Worm (Caenorhabditis elegans) whole organism, L4/young adult: ENCODE data around the gene F35E8.9.
"Not testable (repeated sequence)": the region's sequence is repeated elsewhere in the genome, so short reads cannot be mapped to it uniquely, and the experiment has no call there.

Experiments
- W03F9.2 ChIP-seq: fragments of 150-350 bp; optimal IDR thresholded peaks from 2 replicates; lab custom pipeline; 2014; ENCODE audit warnings: missing biosample characterization, missing genetic modification characterization
- dao-5 ChIP-seq: sonication (generic microtip); optimal IDR thresholded peaks from 2 replicates; lab custom pipeline; 2016; ENCODE audit warnings: missing genotype, missing genetic modification characterization, moderate library complexity, missing compliant biosample characterization
- him-1 ChIP-seq: sonication (generic microtip); optimal IDR thresholded peaks from 2 replicates; lab custom pipeline; 2016; ENCODE audit warnings: missing genotype, missing genetic modification reagents, missing genetic modification characterization, missing compliant biosample characterization

Gene F35E8.9

DNA sequence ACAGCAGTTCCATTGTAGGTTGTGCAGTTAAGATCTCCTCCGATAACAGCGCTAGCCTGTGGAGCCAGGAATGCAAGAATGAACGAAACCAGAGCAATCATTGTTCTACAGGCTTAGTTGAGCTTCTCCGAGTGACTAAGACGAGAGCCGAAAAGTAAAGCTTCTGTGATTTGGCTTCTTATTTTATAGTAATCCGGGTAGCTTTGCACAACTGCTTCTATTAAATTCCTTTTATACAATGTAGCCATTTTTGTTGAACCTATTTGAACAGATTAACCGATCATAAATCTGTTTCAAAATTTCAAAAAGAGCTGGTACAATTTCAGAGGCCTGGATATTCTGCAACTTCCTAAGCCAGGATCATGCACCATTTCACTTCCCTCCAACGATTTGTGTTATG lies at the start of gene F35E8.9:
TSS of gene F35E8.9 (minus strand) at position 101 of the 400 bp plus-strand sequence.
- TF ChIP-seq W03F9.2 (tag; lab: Kevin White, UChicago) (no peak), dao-5 (no peak), him-1 (tag; lab: Kevin White, UChicago) (no peak)

- TF ChIP-seq W03F9.2 (tag; lab: Kevin White, UChicago) = no peak
- no peak for TF ChIP-seq dao-5
- TF ChIP-seq him-1 (tag; lab: Kevin White, UChicago) = no peak
Measured at ce11 chrV:15965114-15965513, 47.8 kb upstream of the F35E8.9 start, which contains the start of gene sri-2. sri-2 (minus strand) TSS chrV:15965214.

- no peak for TF ChIP-seq dao-5
- TF ChIP-seq him-1 (tag; lab: Kevin White, UChicago) = no peak
- TF ChIP-seq W03F9.2 (tag; lab: Kevin White, UChicago) = no peak
Measured at ce11 chrV:15959456-15959855, 42.1 kb upstream of the F35E8.9 start.

DNA sequence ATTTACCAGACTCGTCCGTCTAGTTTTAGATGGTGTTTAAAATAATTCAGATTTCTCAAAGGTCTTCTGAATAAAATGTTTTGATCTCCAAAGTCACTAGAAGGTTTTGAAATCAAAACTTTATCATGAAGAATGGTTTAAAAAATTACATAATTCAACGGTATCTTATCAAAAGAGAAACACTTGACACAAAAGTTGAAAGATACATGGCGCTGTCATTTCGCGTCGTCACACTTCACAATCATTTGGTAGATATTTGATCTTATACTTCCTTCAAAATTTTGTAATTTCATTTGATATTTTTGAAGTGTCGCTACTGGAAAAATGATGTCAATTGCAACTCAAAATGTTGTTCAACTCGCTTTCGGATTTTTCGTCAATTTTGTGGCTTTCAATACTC lies 39.7 kb upstream of the F35E8.9 start, which contains the start of gene F36G9.3:
TSS of gene F36G9.3 (plus strand) at position 301 of the 400 bp plus-strand sequence.
- TF ChIP-seq W03F9.2 (tag; lab: Kevin White, UChicago) (no peak), him-1 (tag; lab: Kevin White, UChicago) (no peak), dao-5 (no peak)

- TF ChIP-seq dao-5 = no peak
- no peak for TF ChIP-seq him-1 (tag; lab: Kevin White, UChicago)
- no peak for TF ChIP-seq W03F9.2 (tag; lab: Kevin White, UChicago)
Measured at ce11 chrV:15955497-15955896, 38.1 kb upstream of the F35E8.9 start, which contains the start of gene srh-186. srh-186 (plus strand) TSS chrV:15955797.

- TF ChIP-seq him-1 (tag; lab: Kevin White, UChicago) (no peak), W03F9.2 (tag; lab: Kevin White, UChicago) (no peak), dao-5 (no peak)
Measured at ce11 chrV:15954932-15955331, 37.6 kb upstream of the F35E8.9 start, which contains the start of gene srw-57. srw-57 (minus strand) TSS chrV:15955032.

DNA sequence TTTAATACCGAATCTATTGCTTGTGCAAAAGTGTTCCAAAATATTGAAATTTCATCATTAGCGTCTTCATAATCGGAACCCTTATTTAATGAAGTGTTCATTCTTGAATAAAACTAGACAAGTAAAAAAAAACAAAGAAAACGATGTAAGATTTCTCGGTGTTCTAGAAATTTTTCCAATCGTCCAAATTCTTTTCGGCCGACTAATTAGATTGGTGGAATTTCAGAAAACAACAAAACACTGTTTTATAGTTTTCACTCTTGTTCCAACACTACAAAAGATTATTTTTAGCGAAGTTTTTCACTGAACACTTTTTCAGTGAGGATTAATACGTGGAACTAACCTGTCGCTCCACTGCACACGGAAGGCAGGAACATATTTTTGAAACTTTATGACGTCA lies 35.4 kb upstream of the F35E8.9 start, which contains the start of gene srw-56:
TSS of gene srw-56 (minus strand) at position 101 of the 400 bp plus-strand sequence.
- no peak for TF ChIP-seq W03F9.2 (tag; lab: Kevin White, UChicago)
- TF ChIP-seq him-1 (tag; lab: Kevin White, UChicago) = no peak
- no peak for TF ChIP-seq dao-5

ce11 chrV:15950903-15951302 lies 33.5 kb upstream of the F35E8.9 start, which contains the start of gene srw-59:
srw-59 (minus strand) TSS chrV:15951003.
- TF ChIP-seq dao-5 (no peak), him-1 (tag; lab: Kevin White, UChicago) (no peak), W03F9.2 (tag; lab: Kevin White, UChicago) (no peak)

- TF ChIP-seq him-1 (tag; lab: Kevin White, UChicago) (no peak), W03F9.2 (tag; lab: Kevin White, UChicago) (no peak), dao-5 (no peak)
Measured at ce11 chrV:15943125-15943524, 25.8 kb upstream of the F35E8.9 start, which contains the start of gene srw-53. srw-53 (plus strand) TSS chrV:15943425.

ce11 chrV:15940254-15940653 lies 22.9 kb upstream of the F35E8.9 start, which contains the start of gene srw-55:
srw-55 (minus strand) TSS chrV:15940354.
- TF ChIP-seq him-1 (tag; lab: Kevin White, UChicago) (no peak), W03F9.2 (tag; lab: Kevin White, UChicago) (no peak), dao-5 (no peak)

DNA sequence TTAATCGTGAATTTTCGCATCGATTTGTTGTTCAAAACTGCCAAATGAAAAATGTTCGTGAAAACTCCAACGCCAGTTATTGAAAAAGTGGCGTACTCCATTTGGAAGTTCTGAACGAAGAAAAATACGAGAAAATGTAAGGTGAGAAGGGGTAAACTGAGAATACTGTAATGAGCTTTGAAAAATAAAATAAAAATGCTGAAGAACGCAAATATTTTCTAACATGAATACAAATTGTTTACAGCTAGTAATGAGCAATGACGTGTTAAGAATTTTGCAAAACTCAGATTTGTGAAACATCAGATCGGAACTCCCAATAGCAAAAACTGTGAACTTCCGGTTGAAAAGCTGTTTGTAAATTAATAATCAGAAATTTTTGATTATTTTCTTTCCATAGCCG lies 15.0 kb upstream of the F35E8.9 start, which contains the start of gene srw-26:
TSS of gene srw-26 (minus strand) at position 101 of the 400 bp plus-strand sequence.
- no peak for TF ChIP-seq him-1 (tag; lab: Kevin White, UChicago)

DNA sequence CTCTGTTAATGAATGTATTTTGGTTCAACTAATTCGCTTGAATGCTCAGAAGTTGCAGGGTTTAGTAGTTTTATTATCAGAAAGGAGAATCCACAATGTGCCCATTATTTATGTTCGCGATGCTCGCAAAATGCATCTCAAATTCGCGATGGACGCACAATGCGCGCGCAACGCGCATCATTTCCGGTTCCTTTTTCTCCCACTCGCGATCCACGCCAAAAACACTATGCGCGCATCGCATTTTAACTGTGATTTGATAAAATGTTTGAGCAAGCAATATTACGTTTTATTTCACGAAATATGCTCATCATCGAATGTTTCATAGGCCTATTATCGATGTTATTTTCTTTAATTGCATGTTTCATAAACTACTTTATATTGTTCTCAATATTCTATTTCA lies 12.5 kb upstream of the F35E8.9 start, which contains the start of gene srbc-77:
TSS of gene srbc-77 (plus strand) at position 301 of the 400 bp plus-strand sequence.
- TF ChIP-seq him-1 (tag; lab: Kevin White, UChicago); W03F9.2 (tag; lab: Kevin White, UChicago); dao-5: not testable (repeated sequence)

- TF ChIP-seq dao-5 (no peak), W03F9.2 (tag; lab: Kevin White, UChicago) (no peak), him-1 (tag; lab: Kevin White, UChicago) (no peak)
Measured at ce11 chrV:15928325-15928724, 11.0 kb upstream of the F35E8.9 start, which contains the start of gene pzf-1. pzf-1 (minus strand) TSS chrV:15928425.

ce11 chrV:15924307-15924706 lies 6.9 kb upstream of the F35E8.9 start, which contains the start of gene nhr-108:
nhr-108 (minus strand) TSS chrV:15924472.
- TF ChIP-seq dao-5 (no peak), him-1 (tag; lab: Kevin White, UChicago) (no peak), W03F9.2 (tag; lab: Kevin White, UChicago) (no peak)
